Fruit fly (Drosophila melanogaster): ENCODE data around the gene CG4281.

- TF ChIP-seq ttk (optimal IDR thresholded peaks at IDR 0.05) = no peak
- no peak for TF ChIP-seq h (optimal IDR thresholded peaks at IDR 0.05)
- no peak for TF ChIP-seq Sin3A (optimal IDR thresholded peaks at IDR 0.05)
- no peak for TF ChIP-seq Myc (optimal IDR thresholded peaks at IDR 0.05)
Measured at dm6 chrX:2076412-2077357, 11.7 kb upstream of the CG4281 start, which contains the start of gene CG4025.
